2 worm cellular contexts compared by ENCODE assay signal in genomic region chrIII:12226089-12226682, ce11.
TF ChIP-seq lines count a peak whose summit lies in the region.

Gene Y75B8A.18, minus strand, starts transcription at chrIII:12226230.
Gene Y75B8A.19, plus strand, starts transcription at chrIII:12226632.

TF ChIP-seq in whole organism, L1 larva, 84 proteins besides CTCF, POLR2A, EP300 and RAD21 (continued from another document):
- TF ChIP-seq mab-9 (GFP tag; IDR thresholded peaks at IDR 0.05; lab: Robert Waterston, UW) (peak; percentile 49; the same call in 1 of the 2 replicates), aly-2 (tag; optimal IDR thresholded peaks at IDR 0.05; lab: Kevin White, UChicago) (no peak), nhr-47 (tag; optimal IDR thresholded peaks at IDR 0.05; lab: Kevin White, UChicago) (peak; percentile 82), tlp-1 (tag; optimal IDR thresholded peaks at IDR 0.05; lab: Kevin White, UChicago) (no peak), dsc-1 (tag; optimal IDR thresholded peaks at IDR 0.05; lab: Kevin White, UChicago) (peak; percentile 53), ets-5 (GFP tag; IDR thresholded peaks at IDR 0.05; lab: Robert Waterston, UW) (no peak), ceh-90 (tag; optimal IDR thresholded peaks at IDR 0.05; lab: Kevin White, UChicago) (no peak), lin-35 (GFP tag; optimal IDR thresholded peaks at IDR 0.05; lab: Kevin White, UChicago) (peak; percentile 94 to 97), irx-1 (tag; optimal IDR thresholded peaks at IDR 0.05; lab: Kevin White, UChicago) (peak; percentile 24), lir-3 (tag; optimal IDR thresholded peaks at IDR 0.05; lab: Kevin White, UChicago; ENCODE audit: poor library complexity) (no peak), rnt-1 (tag; optimal IDR thresholded peaks at IDR 0.05; lab: Kevin White, UChicago) (peak; percentile 75), skn-1 (tag; optimal IDR thresholded peaks at IDR 0.05; lab: Kevin White, UChicago) (no peak), sptf-1 (tag; optimal IDR thresholded peaks at IDR 0.05; lab: Kevin White, UChicago) (no peak), zag-1 (tag; optimal IDR thresholded peaks at IDR 0.05; lab: Kevin White, UChicago) (no peak), Y116A8C.19 (tag; optimal IDR thresholded peaks at IDR 0.05; lab: Kevin White, UChicago; ENCODE audit: borderline replicate concordance) (no peak), nhr-237 (tag; optimal IDR thresholded peaks at IDR 0.05; lab: Kevin White, UChicago) (no peak), nhr-76 (tag; optimal IDR thresholded peaks at IDR 0.05; lab: Kevin White, UChicago) (no peak), vab-15 (tag; optimal IDR thresholded peaks at IDR 0.05; lab: Kevin White, UChicago) (peak; percentile 18), unc-98 (GFP tag; IDR thresholded peaks at IDR 0.05; lab: Robert Waterston, UW) (no peak), nhr-12 (tag; optimal IDR thresholded peaks at IDR 0.05; lab: Kevin White, UChicago) (no peak), mef-2 (tag; optimal IDR thresholded peaks at IDR 0.05; lab: Kevin White, UChicago) (no peak), lin-15B (tag; optimal IDR thresholded peaks at IDR 0.05; lab: Kevin White, UChicago) (peak; percentile 59), jun-1 (tag; optimal IDR thresholded peaks at IDR 0.05; lab: Kevin White, UChicago) (no peak), hlh-17 (GFP tag; optimal IDR thresholded peaks at IDR 0.05; lab: Kevin White, UChicago; ENCODE audit: borderline replicate concordance) (no peak), F16B12.6 (tag; optimal IDR thresholded peaks at IDR 0.05; lab: Kevin White, UChicago) (peak; percentile 50), swsn-7 (tag; optimal IDR thresholded peaks at IDR 0.05; lab: Kevin White, UChicago) (peak; percentile 54), nhr-19 (GFP tag; conservative IDR thresholded peaks at IDR 0.05; lab: Robert Waterston, UW) (peak; percentile 69), dpl-1 (GFP tag; optimal IDR thresholded peaks at IDR 0.05; lab: Kevin White, UChicago) (peak; percentile 89 to 94 (median 92)), hlh-4 (tag; optimal IDR thresholded peaks at IDR 0.05; lab: Kevin White, UChicago) (no peak), C04F5.9 (tag; optimal IDR thresholded peaks at IDR 0.05; lab: Kevin White, UChicago) (no peak), alr-1 (tag; optimal IDR thresholded peaks at IDR 0.05; lab: Kevin White, UChicago; ENCODE audit: borderline replicate concordance) (no peak), ceh-82 (tag; optimal IDR thresholded peaks at IDR 0.05; lab: Kevin White, UChicago) (peak in 2 of 3 experiments; percentile 39 to 78), unc-30 (tag; optimal IDR thresholded peaks at IDR 0.05; lab: Kevin White, UChicago) (no peak), sox-4 (tag; optimal IDR thresholded peaks at IDR 0.05; lab: Kevin White, UChicago) (no peak), isw-1 (GFP tag; IDR thresholded peaks at IDR 0.05; lab: Robert Waterston, UW) (peak; percentile 71), fkh-10 (GFP tag; optimal IDR thresholded peaks at IDR 0.05; lab: Kevin White, UChicago) (peak; percentile 24), nhr-11 (tag; optimal IDR thresholded peaks at IDR 0.05; lab: Kevin White, UChicago) (no peak), ceh-88 (GFP tag; IDR thresholded peaks at IDR 0.05; lab: Robert Waterston, UW) (no peak), nhr-90 (tag; optimal IDR thresholded peaks at IDR 0.05; lab: Kevin White, UChicago; ENCODE audit: poor library complexity) (peak; percentile 54), tbx-2 (tag; optimal IDR thresholded peaks at IDR 0.05; lab: Kevin White, UChicago) (peak; percentile 71), nhr-71 (tag; optimal IDR thresholded peaks at IDR 0.05; lab: Kevin White, UChicago) (peak; percentile 78), ztf-11 (tag; optimal IDR thresholded peaks at IDR 0.05; lab: Kevin White, UChicago) (peak in 1 of 2 experiments; percentile 14), snu-23 (GFP tag; optimal IDR thresholded peaks at IDR 0.05; lab: Kevin White, UChicago) (peak; percentile 68), xbp-1 (tag; optimal IDR thresholded peaks at IDR 0.05; lab: Kevin White, UChicago) (peak; percentile 69), blmp-1 (tag; optimal IDR thresholded peaks at IDR 0.05; lab: Kevin White, UChicago) (no peak)

TF ChIP-seq in whole organism, L2 larva, 48 proteins besides CTCF, POLR2A, EP300 and RAD21 (continued from another document):
- no peak for TF ChIP-seq aly-2 (tag; optimal IDR thresholded peaks at IDR 0.05; lab: Kevin White, UChicago)
- no peak for TF ChIP-seq ama-1 (optimal IDR thresholded peaks at IDR 0.05; lab: Kevin White, UChicago)
- TF ChIP-seq nhr-77 (tag; optimal IDR thresholded peaks at IDR 0.05; lab: Kevin White, UChicago), result no peak
- TF ChIP-seq gmeb-1 (tag; optimal IDR thresholded peaks at IDR 0.05; lab: Kevin White, UChicago), result peak; percentile 91
- no peak for TF ChIP-seq nhr-23 (tag; optimal IDR thresholded peaks at IDR 0.05; lab: Kevin White, UChicago)
- TF ChIP-seq C34F6.9 (tag; optimal IDR thresholded peaks at IDR 0.05; lab: Kevin White, UChicago), result peak; percentile 71
